Worm (Caenorhabditis elegans) whole organism, mixed stage, embryonic: ENCODE data around the gene Y55F3BL.6.

Source experiments
- ces-1 ChIP-seq: fragments of 150-350 bp; optimal IDR thresholded peaks from 2 replicates; lab custom pipeline; 2014; ENCODE audit warnings: missing biosample characterization, missing genetic modification reagents, missing genetic modification characterization
- elt-1 ChIP-seq: sonication (generic microtip); optimal IDR thresholded peaks from 2 replicates; lab custom pipeline; 2017; ENCODE audit warnings: missing genetic modification characterization, mild to moderate bottlenecking, missing compliant biosample characterization, antibody characterized with exemption, moderate library complexity, borderline replicate concordance; ENCODE audit not compliant: insufficient read depth
- hlh-1 ChIP-seq: fragments of 150-350 bp; optimal IDR thresholded peaks from 2 replicates; lab custom pipeline; 2014; ENCODE audit warnings: missing biosample characterization, missing genetic modification reagents, missing genetic modification characterization
- lin-13 ChIP-seq: fragments of 150-350 bp; optimal IDR thresholded peaks from 2 replicates; lab custom pipeline; 2014; ENCODE audit warnings: missing biosample characterization, missing genetic modification characterization
- lsy-2 ChIP-seq: fragments of 150-350 bp; optimal IDR thresholded peaks from 2 replicates; lab custom pipeline; 2014; ENCODE audit warnings: missing biosample characterization, missing genetic modification characterization
- mab-5 ChIP-seq: fragments of 150-350 bp; optimal IDR thresholded peaks from 2 replicates; lab custom pipeline; 2014; ENCODE audit warnings: missing biosample characterization, missing genetic modification characterization
- mep-1 ChIP-seq: fragments of 150-350 bp; optimal IDR thresholded peaks from 2 replicates; lab custom pipeline; 2017; ENCODE audit warnings: missing biosample characterization, missing genetic modification reagents, missing genetic modification characterization, inconsistent platforms
- nhr-237 ChIP-seq: fragments of 150-350 bp; optimal IDR thresholded peaks from 2 replicates; lab custom pipeline; 2014; ENCODE audit warnings: missing biosample characterization, missing genetic modification characterization
- nhr-28 ChIP-seq: fragments of 150-350 bp; optimal IDR thresholded peaks from 2 replicates; lab custom pipeline; 2014; ENCODE audit warnings: missing biosample characterization, missing genetic modification characterization
- pha-4 ChIP-seq: fragments of 150-350 bp; optimal IDR thresholded peaks from 2 replicates; lab custom pipeline; 2018; ENCODE audit warnings: missing biosample characterization, missing genetic modification reagents, missing genetic modification characterization
- sem-2 ChIP-seq: fragments of 200-800 bp; sonication (Bioruptor generic); optimal IDR thresholded peaks from 2 replicates; lab custom pipeline; 2018; ENCODE audit warnings: mild to moderate bottlenecking, missing genetic modification characterization, missing compliant biosample characterization
- unc-62 ChIP-seq: fragments of 150-350 bp; optimal IDR thresholded peaks from 2 replicates; lab custom pipeline; 2014; ENCODE audit warnings: missing biosample characterization, missing genetic modification reagents, missing genetic modification characterization
- zip-8 ChIP-seq: fragments of 150-350 bp; optimal IDR thresholded peaks from 2 replicates; lab custom pipeline; 2014; ENCODE audit warnings: missing biosample characterization, missing genetic modification characterization
- ztf-11 ChIP-seq: fragments of 150-350 bp; optimal IDR thresholded peaks from 2 replicates; lab custom pipeline; 2014; ENCODE audit warnings: missing biosample characterization, missing genetic modification characterization

DNA sequence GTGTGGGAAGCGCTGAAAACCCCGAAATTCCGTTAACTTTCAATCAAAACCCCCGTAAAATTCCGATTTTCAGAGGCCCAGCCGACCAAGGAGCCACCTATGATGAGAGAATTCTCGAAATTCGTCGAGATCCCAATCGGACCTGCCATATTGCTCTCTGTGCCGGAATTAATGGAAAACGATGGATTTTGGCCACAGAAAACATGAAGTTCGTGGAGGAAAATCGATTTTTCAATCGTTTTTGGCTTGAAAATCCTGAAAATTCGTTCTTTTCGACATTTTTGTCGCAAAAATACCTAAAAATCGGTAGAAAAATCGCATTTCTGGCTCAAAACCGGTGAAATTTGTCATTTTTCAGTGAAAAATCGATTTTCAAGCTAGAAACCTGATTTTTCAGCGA, 33.3 kb downstream of the Y55F3BL.6 start:
- TF ChIP-seq elt-1 (no peak), nhr-28 (no peak), hlh-1 (no peak), ztf-11 (tag; lab: Kevin White, UChicago) (no peak), unc-62 (GFP tag; lab: Kevin White, UChicago) (no peak), sem-2 (GFP tag; lab: Kevin White, UChicago) (no peak), ces-1 (GFP tag; lab: Kevin White, UChicago) (no peak), mep-1 (tag; lab: Kevin White, UChicago) (no peak), nhr-237 (no peak), pha-4 (no peak), mab-5 (no peak), zip-8 (no peak), lin-13 (tag; lab: Kevin White, UChicago) (no peak), lsy-2 (tag; lab: Kevin White, UChicago) (no peak)
